Fruit fly (Drosophila melanogaster): Measurements from ENCODE around the gene Syx8.

Syx8 gene

DNA sequence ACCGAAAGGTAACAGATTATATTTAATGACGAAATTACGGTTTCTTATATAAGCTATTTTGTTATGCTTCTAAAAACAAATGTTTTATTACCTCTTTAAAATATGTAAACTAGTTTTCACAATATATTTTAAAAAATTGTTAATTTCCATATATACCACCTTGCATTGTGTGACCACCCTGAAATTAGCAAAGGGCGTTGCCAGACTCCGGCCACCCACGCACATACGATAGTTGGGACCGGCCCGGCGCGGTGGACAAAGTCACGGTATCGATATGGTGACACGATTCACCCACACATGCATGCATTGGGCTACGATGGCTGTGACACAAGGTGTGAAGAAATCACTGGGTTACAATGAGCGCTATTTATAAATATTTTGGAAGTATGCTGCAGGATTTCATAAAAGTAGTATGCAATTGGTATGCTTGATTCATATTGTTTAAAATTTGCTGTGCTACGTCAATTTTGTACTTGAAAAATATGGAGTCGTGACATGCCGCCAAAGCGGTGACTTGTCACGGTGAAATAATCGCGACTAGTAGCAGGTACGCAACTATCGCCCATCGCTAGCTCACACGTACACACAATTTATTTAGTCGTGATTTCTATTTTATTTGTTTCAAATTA is 1.3 kb upstream of the Syx8 start (continued):
- peak; percentile 42 for TF ChIP-seq topi (GFP tag; optimal IDR thresholded peaks at IDR 0.05)
- TF ChIP-seq Smox (GFP tag; optimal IDR thresholded peaks at IDR 0.05): no peak
- TF ChIP-seq CG31627 (GFP tag; optimal IDR thresholded peaks at IDR 0.05): peak; percentile 61
- peak; percentile 50 for TF ChIP-seq cyc (GFP tag; optimal IDR thresholded peaks at IDR 0.05)
- no peak for TF ChIP-seq Hr38 (GFP tag; optimal IDR thresholded peaks at IDR 0.05)
- no peak for TF ChIP-seq Hr4 (GFP tag; optimal IDR thresholded peaks at IDR 0.05)
- peak; percentile 57 for TF ChIP-seq CG3032 (tag; optimal IDR thresholded peaks at IDR 0.05)
- peak; percentile 50 for TF ChIP-seq Ets96B (tag; optimal IDR thresholded peaks at IDR 0.05)
- peak; percentile 66 for TF ChIP-seq esn (GFP tag; optimal IDR thresholded peaks at IDR 0.05)
- no peak for TF ChIP-seq Lpt (GFP tag; optimal IDR thresholded peaks at IDR 0.05)
- no peak for TF ChIP-seq CG8319 (GFP tag; optimal IDR thresholded peaks at IDR 0.05)
- TF ChIP-seq CG3919 (GFP tag; optimal IDR thresholded peaks at IDR 0.05): peak; percentile 59
- no peak for TF ChIP-seq spab (GFP tag; optimal IDR thresholded peaks at IDR 0.05)
- no peak for TF ChIP-seq pdm3 (GFP tag; optimal IDR thresholded peaks at IDR 0.05)
- TF ChIP-seq svp (GFP tag): no peak
- TF ChIP-seq salr (GFP tag; optimal IDR thresholded peaks at IDR 0.05): no peak
- TF ChIP-seq Hr39 (GFP tag; optimal IDR thresholded peaks at IDR 0.05): peak; percentile 49
- no peak for TF ChIP-seq CG6854 (GFP tag; optimal IDR thresholded peaks at IDR 0.05)
- no peak for TF ChIP-seq achi (GFP tag; optimal IDR thresholded peaks at IDR 0.05)
- TF ChIP-seq CG16779 (tag; optimal IDR thresholded peaks at IDR 0.05): no peak
- no peak for TF ChIP-seq CG11762 (GFP tag; optimal IDR thresholded peaks at IDR 0.05; ENCODE audit: insufficient read depth)
- TF ChIP-seq Sox14 (GFP tag; optimal IDR thresholded peaks at IDR 0.05): peak; percentile 64
- TF ChIP-seq fd59A (GFP tag; optimal IDR thresholded peaks at IDR 0.05): no peak
- peak; percentile 55 for TF ChIP-seq Eip78C (GFP tag)
- no peak for TF ChIP-seq Sox102F (GFP tag; optimal IDR thresholded peaks at IDR 0.05)
- TF ChIP-seq dac (GFP tag; optimal IDR thresholded peaks at IDR 0.05): no peak
- TF ChIP-seq CG11294 (GFP tag; IDR thresholded peaks at IDR 0.05): no peak
- no peak for TF ChIP-seq Gug (GFP tag; IDR thresholded peaks at IDR 0.05)
- no peak for TF ChIP-seq CG7368 (GFP tag; optimal IDR thresholded peaks at IDR 0.05)
- TF ChIP-seq acj6 (GFP tag; optimal IDR thresholded peaks at IDR 0.05): peak; percentile 30
- TF ChIP-seq CG15336 (GFP tag; IDR thresholded peaks at IDR 0.05): peak; percentile 43; the same call in 1 of the 2 replicates
- peak; percentile 32 for TF ChIP-seq Eip75B (GFP tag; optimal IDR thresholded peaks at IDR 0.05)
- TF ChIP-seq CG10669 (GFP tag; optimal IDR thresholded peaks at IDR 0.05): no peak
- TF ChIP-seq Sox15 (GFP tag; optimal IDR thresholded peaks at IDR 0.05): no peak

DNA sequence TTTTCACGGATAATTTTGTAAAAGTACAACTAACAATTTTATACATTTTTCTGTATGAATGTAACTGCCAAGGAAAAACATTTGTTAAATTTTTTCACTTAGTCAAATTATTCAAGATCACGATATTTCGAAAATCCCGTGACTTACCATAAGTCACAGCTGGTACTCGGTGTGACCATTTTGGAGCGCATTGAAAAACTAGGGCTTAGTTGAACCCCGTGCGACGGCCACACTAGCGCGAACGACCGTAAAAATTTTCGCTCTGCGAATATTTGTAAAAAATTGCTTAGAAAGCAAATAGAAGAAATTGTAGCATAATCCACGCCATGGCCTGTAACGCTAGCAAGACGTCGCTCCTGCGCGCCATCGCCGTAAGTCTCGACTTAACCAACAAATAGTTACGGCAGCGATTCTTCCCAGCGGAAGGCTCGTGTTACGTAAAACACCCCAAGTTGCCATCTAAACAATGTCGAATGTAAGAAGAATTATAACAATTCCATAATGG is 2.7 kb downstream of the Syx8 start, which contains the start of gene UQCR-C2:
TSS of gene UQCR-C2 (plus strand) at position 51 of the 505 bp plus-strand sequence.
- TF ChIP-seq salr (GFP tag; optimal IDR thresholded peaks at IDR 0.05) (no peak), CG10631 (GFP tag; optimal IDR thresholded peaks at IDR 0.05) (no peak), CG4318 (GFP tag; optimal IDR thresholded peaks at IDR 0.05) (no peak), lz (GFP tag; optimal IDR thresholded peaks at IDR 0.05) (peak; percentile 31), Smox (GFP tag; optimal IDR thresholded peaks at IDR 0.05) (no peak), CG6276 (GFP tag; optimal IDR thresholded peaks at IDR 0.05) (no peak), vri (GFP tag; optimal IDR thresholded peaks at IDR 0.05) (no peak), dac (GFP tag; optimal IDR thresholded peaks at IDR 0.05) (no peak), Eip78C (GFP tag) (peak; percentile 42), Ets21C (GFP tag; optimal IDR thresholded peaks at IDR 0.05) (no peak), svp (GFP tag) (no peak), CG1621 (tag; optimal IDR thresholded peaks at IDR 0.05) (peak; percentile 78), cyc (GFP tag; optimal IDR thresholded peaks at IDR 0.05) (no peak), CG16779 (tag; optimal IDR thresholded peaks at IDR 0.05) (no peak), Eip93F (GFP tag; optimal IDR thresholded peaks at IDR 0.05) (no peak), Sox14 (GFP tag; optimal IDR thresholded peaks at IDR 0.05) (peak; percentile 34), topi (GFP tag; optimal IDR thresholded peaks at IDR 0.05) (peak; percentile 16), CG34406 (GFP tag; optimal IDR thresholded peaks at IDR 0.05) (no peak), CG3032 (tag; optimal IDR thresholded peaks at IDR 0.05) (peak; percentile 17), Ets96B (tag; optimal IDR thresholded peaks at IDR 0.05) (no peak), pdm3 (GFP tag; optimal IDR thresholded peaks at IDR 0.05) (no peak), esn (GFP tag; optimal IDR thresholded peaks at IDR 0.05) (peak; percentile 18)

Data from whole organism, prepupa.